Fruit fly (Drosophila melanogaster) whole organism, wandering third instar larva: ENCODE data around the gene TrpA1.

Experiments used
- Jra ChIP-seq: sonication (Bioruptor generic); optimal IDR thresholded peaks from 2 replicates; lab custom pipeline; 2016; ENCODE audit warnings: missing biosample characterization, missing genetic modification characterization
- fru ChIP-seq: fragments of 200-800 bp; sonication (Bioruptor generic); optimal IDR thresholded peaks from 3 replicates; lab custom pipeline; 2016; ENCODE audit warnings: missing biosample characterization, mild to moderate bottlenecking, missing genetic modification characterization
- h ChIP-seq: fragments of 200-800 bp; sonication (Bioruptor generic); optimal IDR thresholded peaks from 3 replicates; lab custom pipeline; 2016; ENCODE audit warnings: missing biosample characterization, mild to moderate bottlenecking, missing genetic modification characterization

- TF ChIP-seq h (GFP tag; lab: Kevin White, UChicago) (no peak), Jra (GFP tag; lab: Kevin White, UChicago) (no peak), fru (GFP tag; lab: Kevin White, UChicago) (no peak)
Measured at dm6 chr3L:8860746-8861145, 44.3 kb downstream of the TrpA1 start.
